Worm (Caenorhabditis elegans) whole organism, L4 larva: Measurements from ENCODE around the gene F15A4.2.

ENCODE experiments used
- F10B5.3 ChIP-seq: sonication (generic microtip); optimal IDR thresholded peaks from 2 replicates; lab custom pipeline; 2016; ENCODE audit warnings: mild to moderate bottlenecking, missing genetic modification characterization, missing compliant biosample characterization
- Y48G9A.11 ChIP-seq: fragments of 200-800 bp; sonication (Bioruptor generic); IDR thresholded peaks from 2 replicates; pipeline ENCODE4 v1.3.6; 2022; ENCODE audit warnings: missing genetic modification reagents, missing genetic modification characterization, missing compliant biosample characterization
- ZK546.5 ChIP-seq, 2 experiments: sonication (generic microtip); optimal IDR thresholded peaks; 2 replicates each; lab custom pipeline; 2017; ENCODE audit warnings: missing biosample characterization in 2 of 2, missing genetic modification characterization in 2 of 2
- fos-1 ChIP-seq: fragments of 150-350 bp; optimal IDR thresholded peaks from 2 replicates; lab custom pipeline; 2014; ENCODE audit warnings: missing biosample characterization, missing genetic modification characterization
- hlh-30 ChIP-seq: sonication (generic microtip); optimal IDR thresholded peaks from 2 replicates; lab custom pipeline; 2017; ENCODE audit warnings: antibody characterized with exemption, mild to moderate bottlenecking, missing genetic modification characterization, missing compliant biosample characterization; ENCODE audit not compliant: insufficient read depth
- lin-1 ChIP-seq: fragments of 200-800 bp; sonication (Bioruptor generic); IDR thresholded peaks from 2 replicates; pipeline ENCODE4 v1.3.6; 2022; ENCODE audit warnings: missing genetic modification reagents, missing genetic modification characterization, missing compliant biosample characterization
- lin-39 ChIP-seq: fragments of 150-350 bp; optimal IDR thresholded peaks from 2 replicates; lab custom pipeline; 2014; ENCODE audit warnings: missing biosample characterization, missing genetic modification reagents, missing genetic modification characterization
- mep-1 ChIP-seq: fragments of 150-350 bp; sonication (generic microtip); optimal IDR thresholded peaks from 3 replicates; lab custom pipeline; 2014; ENCODE audit warnings: missing biosample characterization, missing genetic modification characterization
- nhr-11 ChIP-seq: fragments of 150-350 bp; optimal IDR thresholded peaks from 2 replicates; lab custom pipeline; 2014; ENCODE audit warnings: missing biosample characterization, missing genetic modification characterization
- nhr-77 ChIP-seq: fragments of 150-350 bp; optimal IDR thresholded peaks from 2 replicates; lab custom pipeline; 2014; ENCODE audit warnings: missing biosample characterization, missing genetic modification characterization
- pha-4 ChIP-seq, 2 experiments: fragments of 150-350 bp in 1 of 2; fragments of 200-800 bp in 1 of 2; sonication (Bioruptor generic) in 1 of 2; IDR thresholded peaks in 1 of 2; optimal IDR thresholded peaks in 1 of 2; 2 replicates each; pipeline versions ENCODE4 v1.3.6 to Lab custom; 2014 to 2022; ENCODE audit warnings: missing genetic modification characterization in 2 of 2, missing genetic modification reagents in 2 of 2, missing biosample characterization in 1 of 2, missing compliant biosample characterization in 1 of 2
- unc-62 ChIP-seq, 3 experiments: fragments of 150-350 bp in 1 of 3; sonication (generic microtip); optimal IDR thresholded peaks in 2 of 3; peaks in 1 of 3; 1 replicate in 1 of 3; 2 replicates in 2 of 3; lab custom pipeline; 2014 to 2017; ENCODE audit warnings: missing biosample characterization in 3 of 3, missing genetic modification characterization in 3 of 3, missing genetic modification reagents in 3 of 3, missing genotype in 1 of 3

- no peak for TF ChIP-seq pha-4 (GFP tag; IDR thresholded peaks at IDR 0.05; lab: Robert Waterston, UW)
- TF ChIP-seq pha-4 (tag; optimal IDR thresholded peaks at IDR 0.05; lab: Kevin White, UChicago), result no peak
- TF ChIP-seq nhr-77 (tag; lab: Kevin White, UChicago), result no peak
- no peak for TF ChIP-seq lin-39 (tag; lab: Kevin White, UChicago)
- no peak for TF ChIP-seq fos-1
- TF ChIP-seq lin-1 (GFP tag; lab: Robert Waterston, UW), result no peak
- TF ChIP-seq nhr-11, result no peak
- TF ChIP-seq hlh-30 (tag; lab: Kevin White, UChicago), result no peak
- no peak for TF ChIP-seq Y48G9A.11 (GFP tag; lab: Robert Waterston, UW)
- no peak for TF ChIP-seq F10B5.3 (tag; lab: Kevin White, UChicago)
- TF ChIP-seq unc-62 (GFP tag; optimal IDR thresholded peaks at IDR 0.05 in 1 of 2; lab: Kevin White, UChicago), result no peak
- TF ChIP-seq unc-62 (tag; optimal IDR thresholded peaks at IDR 0.05; lab: Kevin White, UChicago), result no peak
- TF ChIP-seq mep-1, result no peak
- no peak for TF ChIP-seq ZK546.5 (tag; optimal IDR thresholded peaks at IDR 0.05; lab: Kevin White, UChicago)
Observed at ce11 chrII:12448241-12448640, 14.1 kb upstream of the F15A4.2 start, which contains the start of gene srh-27.
